Fruit fly (Drosophila melanogaster): Measurements from ENCODE around the gene inaF-D.

inaF-D gene

DNA sequence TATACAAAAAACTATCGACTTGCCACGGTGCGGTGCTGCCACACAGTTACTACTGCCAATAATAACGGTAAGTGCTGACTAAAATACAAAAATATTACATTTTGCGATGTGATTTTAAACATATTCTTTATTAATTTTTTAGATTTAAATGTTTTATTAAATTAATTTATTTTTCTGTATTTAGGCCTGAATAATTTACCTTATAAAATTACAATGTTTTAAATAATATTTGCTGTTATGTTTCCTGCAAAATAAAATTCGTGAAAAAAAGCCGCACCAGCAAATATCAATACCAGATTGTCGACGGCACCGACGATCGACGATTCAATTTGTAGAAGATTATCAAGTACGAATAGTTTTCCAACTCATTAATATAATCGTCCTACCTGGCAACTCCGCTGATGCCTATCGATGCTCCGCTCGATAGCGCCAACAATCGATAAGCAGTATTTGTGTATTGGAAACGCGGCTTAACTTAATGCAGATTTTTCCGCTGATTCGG is 50.3 kb downstream of the inaF-D start, which contains the start of the genes Vlet and bif (continued):
- TF ChIP-seq gcm2 (GFP tag; optimal IDR thresholded peaks at IDR 0.05) (no peak), Aef1 (GFP tag; IDR thresholded peaks at IDR 0.05) (peak; percentile 38; the same call in 1 of the 3 replicates), Elba2 (GFP tag; optimal IDR thresholded peaks at IDR 0.05) (no peak), CG15601 (tag; optimal IDR thresholded peaks at IDR 0.05) (peak; percentile 45), sug (tag; optimal IDR thresholded peaks at IDR 0.05) (peak; percentile 69), CG15514 (GFP tag; optimal IDR thresholded peaks at IDR 0.05) (peak; percentile 62), Xrp1 (GFP tag; IDR thresholded peaks at IDR 0.05) (peak; percentile 40; the same call in 1 of the 2 replicates), CoRest (tag; optimal IDR thresholded peaks at IDR 0.05) (peak; percentile 85), cwo (GFP tag; optimal IDR thresholded peaks at IDR 0.05) (peak; percentile 44), gro (GFP tag; optimal IDR thresholded peaks at IDR 0.05) (peak; percentile 8), bigmax (GFP tag; optimal IDR thresholded peaks at IDR 0.05) (no peak), CG8388 (GFP tag; optimal IDR thresholded peaks at IDR 0.05) (peak; percentile 73), cas (GFP tag; IDR thresholded peaks at IDR 0.05) (no peak), CG10209 (GFP tag; optimal IDR thresholded peaks at IDR 0.05) (peak; percentile 50), crc (GFP tag; optimal IDR thresholded peaks at IDR 0.05) (no peak), CG34376 (GFP tag; optimal IDR thresholded peaks at IDR 0.05) (peak; percentile 34), oc (tag; optimal IDR thresholded peaks at IDR 0.05) (peak; percentile 39), CG5953 (GFP tag; IDR thresholded peaks at IDR 0.05) (no peak), Doc3 (GFP tag; IDR thresholded peaks at IDR 0.05; ENCODE audit: partially characterized antibody) (0 out of 3 replicates have a peak, but pooled peaks have one; percentile 28), jigr1 (GFP tag; IDR thresholded peaks at IDR 0.05) (no peak), pb (GFP tag; optimal IDR thresholded peaks at IDR 0.05) (no peak), btn (GFP tag; optimal IDR thresholded peaks at IDR 0.05) (no peak), Dp (GFP tag; optimal IDR thresholded peaks at IDR 0.05) (peak; percentile 50), CG2116 (GFP tag; optimal IDR thresholded peaks at IDR 0.05) (peak; percentile 44), CG12299 (tag; optimal IDR thresholded peaks at IDR 0.05) (peak; percentile 12), CG16863 (GFP tag; optimal IDR thresholded peaks at IDR 0.05) (no peak), Lpt (GFP tag; optimal IDR thresholded peaks at IDR 0.05) (no peak), da (GFP tag; optimal IDR thresholded peaks at IDR 0.05) (no peak), Neu2 (GFP tag; optimal IDR thresholded peaks at IDR 0.05; ENCODE audit: borderline replicate concordance) (no peak), Doc2 (GFP tag; IDR thresholded peaks at IDR 0.05) (no peak), CG17385 (GFP tag; optimal IDR thresholded peaks at IDR 0.05) (peak; percentile 71), Spps (tag; optimal IDR thresholded peaks at IDR 0.05) (peak; percentile 19), Lhr (GFP tag; optimal IDR thresholded peaks at IDR 0.05) (no peak), CG12391 (tag; optimal IDR thresholded peaks at IDR 0.05) (peak; percentile 77), chinmo (GFP tag; IDR thresholded peaks at IDR 0.05; ENCODE audit: partially characterized antibody) (no peak), Mad (GFP tag; optimal IDR thresholded peaks at IDR 0.05) (no peak), corto (GFP tag; optimal IDR thresholded peaks at IDR 0.05) (no peak), CG11696 (GFP tag; IDR thresholded peaks at IDR 0.05) (no peak), Poxn (GFP tag; IDR thresholded peaks at IDR 0.05) (no peak), CG2202 (tag; optimal IDR thresholded peaks at IDR 0.05) (no peak), CG13624 (GFP tag; optimal IDR thresholded peaks at IDR 0.05) (peak; percentile 23), CG4282 (GFP tag; optimal IDR thresholded peaks at IDR 0.05) (no peak), D19B (GFP tag; optimal IDR thresholded peaks at IDR 0.05) (peak; percentile 51), knrl (GFP tag; IDR thresholded peaks at IDR 0.05; ENCODE audit: partially characterized antibody) (peak; percentile 50; the same call in 2 of the 3 replicates), jumu (GFP tag; optimal IDR thresholded peaks at IDR 0.05) (peak; percentile 25), Fer2 (tag; optimal IDR thresholded peaks at IDR 0.05) (peak; percentile 25), CrebB (tag; optimal IDR thresholded peaks at IDR 0.05) (peak; percentile 25), Myb (GFP tag; optimal IDR thresholded peaks at IDR 0.05) (peak; percentile 27), dmrt11E (tag; optimal IDR thresholded peaks at IDR 0.05) (peak; percentile 66), CG4854 (GFP tag; optimal IDR thresholded peaks at IDR 0.05) (no peak)

Data from whole organism, embryonic.